Worm (Caenorhabditis elegans) whole organism, L4 larva: ENCODE data around the gene srx-134.

Experiments
- D1046.2 ChIP-seq: fragments of 200-800 bp; sonication (Bioruptor generic); IDR thresholded peaks from 2 replicates; pipeline ENCODE4 v1.3.6; 2022; ENCODE audit warnings: missing genetic modification characterization, missing compliant biosample characterization
- F10B5.3 ChIP-seq: sonication (generic microtip); optimal IDR thresholded peaks from 2 replicates; lab custom pipeline; 2016; ENCODE audit warnings: mild to moderate bottlenecking, missing genetic modification characterization, missing compliant biosample characterization
- F26F4.8 ChIP-seq: fragments of 200-800 bp; sonication (Bioruptor generic); conservative IDR thresholded peaks from 2 replicates; pipeline ENCODE4 v1.3.6; 2022; ENCODE audit warnings: missing genetic modification characterization, missing compliant biosample characterization
- F37D6.2 ChIP-seq: sonication (generic microtip); optimal IDR thresholded peaks from 2 replicates; lab custom pipeline; 2016; ENCODE audit warnings: mild to moderate bottlenecking, missing genetic modification characterization, missing compliant biosample characterization
- ZK337.2 ChIP-seq: fragments of 200-800 bp; sonication (Bioruptor generic); IDR thresholded peaks from 2 replicates; pipeline ENCODE4 v1.3.6; 2022; ENCODE audit warnings: missing genetic modification reagents, missing genetic modification characterization, missing compliant biosample characterization
- ZK546.5 ChIP-seq, 2 experiments: sonication (generic microtip); optimal IDR thresholded peaks; 2 replicates each; lab custom pipeline; 2017; ENCODE audit warnings: missing biosample characterization in 2 of 2, missing genetic modification characterization in 2 of 2
- aly-2 ChIP-seq: sonication (generic microtip); optimal IDR thresholded peaks from 2 replicates; lab custom pipeline; 2018; ENCODE audit warnings: missing biosample characterization, missing genetic modification characterization
- attf-4 ChIP-seq: sonication (generic microtip); optimal IDR thresholded peaks from 3 replicates; lab custom pipeline; 2017; ENCODE audit warnings: missing biosample characterization, missing genetic modification characterization
- ceh-28 ChIP-seq: fragments of 150-350 bp; optimal IDR thresholded peaks from 2 replicates; lab custom pipeline; 2014; ENCODE audit warnings: missing biosample characterization, missing genetic modification reagents, missing genetic modification characterization
- ceh-32 ChIP-seq: sonication (generic microtip); optimal IDR thresholded peaks from 2 replicates; lab custom pipeline; 2016; ENCODE audit warnings: mild to moderate bottlenecking, missing genetic modification characterization, missing compliant biosample characterization; ENCODE audit not compliant: poor library complexity
- ceh-44 ChIP-seq: fragments of 200-800 bp; sonication (Bioruptor generic); IDR thresholded peaks from 2 replicates; pipeline ENCODE4 v1.3.6; 2022; ENCODE audit warnings: missing genetic modification reagents, missing genetic modification characterization, missing compliant biosample characterization
- ceh-62 ChIP-seq: sonication (generic microtip); optimal IDR thresholded peaks from 2 replicates; lab custom pipeline; 2017; ENCODE audit warnings: missing biosample characterization, missing genetic modification characterization
- daf-12 ChIP-seq: fragments of 150-350 bp; optimal IDR thresholded peaks from 2 replicates; lab custom pipeline; 2014; ENCODE audit warnings: missing biosample characterization, missing genetic modification reagents, missing genetic modification characterization
- daf-8 ChIP-seq: fragments of 200-800 bp; sonication (Bioruptor generic); IDR thresholded peaks from 2 replicates; pipeline ENCODE4 v1.3.6; 2022; ENCODE audit warnings: missing genetic modification characterization, missing compliant biosample characterization
- dmd-9 ChIP-seq: fragments of 200-800 bp; sonication (Bioruptor generic); IDR thresholded peaks from 2 replicates; pipeline ENCODE4 v1.3.6; 2022; ENCODE audit warnings: missing genetic modification reagents, missing genetic modification characterization, missing compliant biosample characterization
- dpl-1 ChIP-seq: fragments of 150-350 bp; optimal IDR thresholded peaks from 2 replicates; lab custom pipeline; 2014; ENCODE audit warnings: missing biosample characterization, missing genetic modification reagents, missing genetic modification characterization
- duxl-1 ChIP-seq: sonication (generic microtip); optimal IDR thresholded peaks from 2 replicates; lab custom pipeline; 2016; ENCODE audit warnings: mild to moderate bottlenecking, missing genetic modification characterization, moderate library complexity, missing compliant biosample characterization; ENCODE audit not compliant: poor library complexity
- dve-1 ChIP-seq: sonication (generic microtip); optimal IDR thresholded peaks from 2 replicates; lab custom pipeline; 2017; ENCODE audit warnings: antibody characterized with exemption, mild to moderate bottlenecking, missing genetic modification characterization, missing compliant biosample characterization; ENCODE audit not compliant: insufficient read depth
- hlh-11 ChIP-seq: fragments of 200-800 bp; sonication (Bioruptor generic); optimal IDR thresholded peaks from 2 replicates; lab custom pipeline; 2018; ENCODE audit warnings: mild to moderate bottlenecking, missing genetic modification characterization, missing compliant biosample characterization
- lim-7 ChIP-seq: fragments of 200-800 bp; sonication (Bioruptor generic); IDR thresholded peaks from 2 replicates; pipeline ENCODE4 v1.3.6; 2022; ENCODE audit warnings: missing genetic modification characterization, missing compliant biosample characterization
- lin-29 ChIP-seq: fragments of 200-800 bp; sonication (Bioruptor generic); IDR thresholded peaks from 2 replicates; pipeline ENCODE4 v1.3.6; 2022; ENCODE audit warnings: missing genetic modification reagents, missing genetic modification characterization, missing compliant biosample characterization
- lin-38 ChIP-seq: fragments of 200-800 bp; sonication (Bioruptor generic); IDR thresholded peaks from 2 replicates; pipeline ENCODE4 v1.3.6; 2022; ENCODE audit warnings: missing genetic modification reagents, missing genetic modification characterization, missing compliant biosample characterization
- lin-39 ChIP-seq: fragments of 150-350 bp; optimal IDR thresholded peaks from 2 replicates; lab custom pipeline; 2014; ENCODE audit warnings: missing biosample characterization, missing genetic modification reagents, missing genetic modification characterization
- lsy-2 ChIP-seq, 2 experiments: fragments of 150-350 bp in 1 of 2; sonication (generic microtip) in 1 of 2; optimal IDR thresholded peaks; 2 replicates each; lab custom pipeline; 2014 to 2017; ENCODE audit warnings: missing biosample characterization in 2 of 2, missing genetic modification characterization in 2 of 2
- mdl-1 ChIP-seq, 2 experiments: fragments of 150-350 bp in 1 of 2; sonication (generic microtip) in 1 of 2; optimal IDR thresholded peaks; 2 replicates each; lab custom pipeline; 2014 to 2017; ENCODE audit warnings: missing biosample characterization in 2 of 2, missing genetic modification characterization in 2 of 2
- mes-2 ChIP-seq: sonication (generic microtip); optimal IDR thresholded peaks from 2 replicates; lab custom pipeline; 2016; ENCODE audit warnings: missing genotype, mild to moderate bottlenecking, missing genetic modification characterization, missing compliant biosample characterization; ENCODE audit not compliant: poor library complexity, severe bottlenecking
- mxl-2 ChIP-seq: fragments of 200-800 bp; sonication (Bioruptor generic); conservative IDR thresholded peaks from 2 replicates; pipeline ENCODE4 v1.3.6; 2022; ENCODE audit warnings: missing genetic modification reagents, missing genetic modification characterization, missing compliant biosample characterization
- mxl-3 ChIP-seq: fragments of 200-800 bp; sonication (Bioruptor generic); optimal IDR thresholded peaks from 2 replicates; lab custom pipeline; 2018; ENCODE audit warnings: mild to moderate bottlenecking, missing genetic modification characterization, missing compliant biosample characterization
- nhr-10 ChIP-seq: fragments of 150-350 bp; optimal IDR thresholded peaks from 2 replicates; lab custom pipeline; 2014; ENCODE audit warnings: missing biosample characterization, missing genetic modification characterization
- nhr-102 ChIP-seq: sonication (generic microtip); optimal IDR thresholded peaks from 2 replicates; lab custom pipeline; 2016; ENCODE audit warnings: mild to moderate bottlenecking, missing genetic modification characterization, moderate library complexity, missing compliant biosample characterization
- nhr-25 ChIP-seq: sonication (generic microtip); optimal IDR thresholded peaks from 2 replicates; lab custom pipeline; 2017; ENCODE audit warnings: missing genetic modification characterization, mild to moderate bottlenecking, missing compliant biosample characterization, antibody characterized with exemption, moderate library complexity, borderline replicate concordance; ENCODE audit not compliant: insufficient read depth
- nhr-42 ChIP-seq: fragments of 200-800 bp; sonication (Bioruptor generic); IDR thresholded peaks from 2 replicates; pipeline ENCODE4 v1.3.6; 2022; ENCODE audit warnings: missing genetic modification characterization, missing compliant biosample characterization
- nhr-77 ChIP-seq: fragments of 150-350 bp; optimal IDR thresholded peaks from 2 replicates; lab custom pipeline; 2014; ENCODE audit warnings: missing biosample characterization, missing genetic modification characterization
- pha-4 ChIP-seq, 2 experiments: fragments of 150-350 bp in 1 of 2; fragments of 200-800 bp in 1 of 2; sonication (Bioruptor generic) in 1 of 2; IDR thresholded peaks in 1 of 2; optimal IDR thresholded peaks in 1 of 2; 2 replicates each; pipeline versions ENCODE4 v1.3.6 to Lab custom; 2014 to 2022; ENCODE audit warnings: missing genetic modification characterization in 2 of 2, missing genetic modification reagents in 2 of 2, missing biosample characterization in 1 of 2, missing compliant biosample characterization in 1 of 2
- php-3 ChIP-seq: fragments of 200-800 bp; sonication (Bioruptor generic); IDR thresholded peaks from 2 replicates; pipeline ENCODE4 v1.3.6; 2022; ENCODE audit warnings: missing genetic modification reagents, missing genetic modification characterization, missing compliant biosample characterization
- rbr-2 ChIP-seq: sonication (generic microtip); optimal IDR thresholded peaks from 2 replicates; lab custom pipeline; 2016; ENCODE audit warnings: missing genotype, missing genetic modification characterization, missing compliant biosample characterization
- saeg-2 ChIP-seq: fragments of 200-800 bp; sonication (Bioruptor generic); IDR thresholded peaks from 2 replicates; pipeline ENCODE4 v1.3.6; 2022; ENCODE audit warnings: missing genetic modification reagents, missing genetic modification characterization, missing compliant biosample characterization
- sdz-12 ChIP-seq: fragments of 200-800 bp; sonication (Bioruptor generic); optimal IDR thresholded peaks from 2 replicates; lab custom pipeline; 2018; ENCODE audit warnings: mild to moderate bottlenecking, missing genetic modification characterization, missing compliant biosample characterization
- snpc-1.2 ChIP-seq: fragments of 200-800 bp; sonication (Bioruptor generic); IDR thresholded peaks from 2 replicates; pipeline ENCODE4 v1.3.6; 2022; ENCODE audit warnings: missing genetic modification reagents, missing genetic modification characterization, missing compliant biosample characterization
- snpc-4 ChIP-seq: fragments of 150-350 bp; optimal IDR thresholded peaks from 2 replicates; lab custom pipeline; 2014; ENCODE audit warnings: missing biosample characterization, missing genetic modification characterization
- spr-3 ChIP-seq: fragments of 200-800 bp; sonication (Bioruptor generic); optimal IDR thresholded peaks from 2 replicates; lab custom pipeline; 2018; ENCODE audit warnings: mild to moderate bottlenecking, missing genetic modification characterization, missing compliant biosample characterization
- tag-97 ChIP-seq: fragments of 200-800 bp; sonication (Bioruptor generic); IDR thresholded peaks from 2 replicates; pipeline ENCODE4 v1.3.6; 2022; ENCODE audit warnings: missing genetic modification characterization, missing compliant biosample characterization
- tra-1 ChIP-seq: fragments of 200-800 bp; sonication (Bioruptor generic); IDR thresholded peaks from 2 replicates; pipeline ENCODE4 v1.3.6; 2022; ENCODE audit warnings: missing genetic modification reagents, missing genetic modification characterization, missing compliant biosample characterization
- unc-39 ChIP-seq: sonication (generic microtip); optimal IDR thresholded peaks from 2 replicates; lab custom pipeline; 2017; ENCODE audit warnings: missing biosample characterization, missing genetic modification characterization
- unc-62 ChIP-seq, 3 experiments: fragments of 150-350 bp in 1 of 3; sonication (generic microtip); optimal IDR thresholded peaks in 2 of 3; peaks in 1 of 3; 1 replicate in 1 of 3; 2 replicates in 2 of 3; lab custom pipeline; 2014 to 2017; ENCODE audit warnings: missing biosample characterization in 3 of 3, missing genetic modification characterization in 3 of 3, missing genetic modification reagents in 3 of 3, missing genotype in 1 of 3
- zfp-2 ChIP-seq: sonication (generic microtip); optimal IDR thresholded peaks from 2 replicates; lab custom pipeline; 2016; ENCODE audit warnings: mild to moderate bottlenecking, missing genetic modification characterization, missing compliant biosample characterization
- zfp-3 ChIP-seq: fragments of 200-800 bp; sonication (Bioruptor generic); conservative IDR thresholded peaks from 2 replicates; pipeline ENCODE4 v1.3.6; 2022; ENCODE audit warnings: missing genetic modification reagents, missing genetic modification characterization, missing compliant biosample characterization
- zip-11 ChIP-seq: fragments of 200-800 bp; sonication (Bioruptor generic); IDR thresholded peaks from 2 replicates; pipeline ENCODE4 v1.3.6; 2022; ENCODE audit warnings: missing genetic modification characterization, missing compliant biosample characterization
- ztf-11 ChIP-seq: fragments of 150-350 bp; optimal IDR thresholded peaks from 2 replicates; lab custom pipeline; 2014; ENCODE audit warnings: missing biosample characterization, missing genetic modification characterization
- ztf-7 ChIP-seq: fragments of 150-350 bp; optimal IDR thresholded peaks from 2 replicates; lab custom pipeline; 2014; ENCODE audit warnings: missing biosample characterization, missing genetic modification characterization

Gene srx-134

ce11 chrV:13808462-13808867 lies 47.8 kb downstream of the srx-134 start (continued):
- TF ChIP-seq unc-39 (tag; lab: Kevin White, UChicago) (no peak), nhr-77 (tag; lab: Kevin White, UChicago) (peak; percentile 21), lim-7 (GFP tag; lab: Robert Waterston, UW) (no peak; the same call in 1 of the 2 replicates), ZK337.2 (GFP tag; lab: Robert Waterston, UW) (no peak), tag-97 (no peak), php-3 (GFP tag; lab: Robert Waterston, UW) (no peak), dmd-9 (GFP tag; lab: Robert Waterston, UW) (no peak), zfp-2 (tag; lab: Kevin White, UChicago) (no peak), ceh-44 (GFP tag; lab: Robert Waterston, UW) (no peak), duxl-1 (tag; lab: Kevin White, UChicago) (no peak), daf-12 (tag; lab: Kevin White, UChicago) (no peak), mxl-3 (GFP tag; lab: Kevin White, UChicago) (peak; percentile 74), nhr-102 (no peak), sdz-12 (GFP tag; lab: Kevin White, UChicago) (no peak), lsy-2 (tag; optimal IDR thresholded peaks at IDR 0.05; lab: Kevin White, UChicago) (peak; percentile 46 to 49), F37D6.2 (tag; lab: Kevin White, UChicago) (peak; percentile 25), nhr-10 (tag; lab: Kevin White, UChicago) (no peak), dpl-1 (GFP tag; lab: Kevin White, UChicago) (peak; percentile 19), nhr-25 (tag; lab: Kevin White, UChicago) (peak; percentile 28), ceh-62 (tag; lab: Kevin White, UChicago) (no peak), ztf-7 (tag; lab: Kevin White, UChicago) (no peak), saeg-2 (GFP tag; lab: Robert Waterston, UW) (no peak), spr-3 (GFP tag; lab: Kevin White, UChicago) (no peak), lin-29 (GFP tag; lab: Robert Waterston, UW) (no peak), lin-39 (tag; lab: Kevin White, UChicago) (no peak), hlh-11 (tag; lab: Kevin White, UChicago) (peak; percentile 83), unc-62 (GFP tag; optimal IDR thresholded peaks at IDR 0.05 in 1 of 2; lab: Kevin White, UChicago) (peak in 1 of 2 experiments; percentile 94), unc-62 (tag; optimal IDR thresholded peaks at IDR 0.05; lab: Kevin White, UChicago) (no peak), pha-4 (GFP tag; IDR thresholded peaks at IDR 0.05; lab: Robert Waterston, UW) (no peak), pha-4 (tag; optimal IDR thresholded peaks at IDR 0.05; lab: Kevin White, UChicago) (peak; percentile 28), nhr-42 (GFP tag; lab: Robert Waterston, UW) (no peak), mdl-1 (tag; optimal IDR thresholded peaks at IDR 0.05; lab: Kevin White, UChicago) (peak in 1 of 2 experiments; percentile 78), ceh-32 (tag; lab: Kevin White, UChicago) (no peak), aly-2 (tag; lab: Kevin White, UChicago) (no peak), mes-2 (tag; lab: Kevin White, UChicago) (peak; percentile 75), zfp-3 (GFP tag; lab: Robert Waterston, UW) (no peak), dve-1 (tag; lab: Kevin White, UChicago) (no peak), daf-8 (GFP tag; lab: Robert Waterston, UW) (no peak), ztf-11 (tag; lab: Kevin White, UChicago) (no peak), zip-11 (GFP tag; lab: Robert Waterston, UW) (no peak), D1046.2 (GFP tag; lab: Robert Waterston, UW) (no peak), snpc-1.2 (GFP tag; lab: Robert Waterston, UW) (no peak), tra-1 (GFP tag; lab: Robert Waterston, UW) (no peak), lin-38 (GFP tag; lab: Robert Waterston, UW) (no peak), attf-4 (no peak), ceh-28 (tag; lab: Kevin White, UChicago) (peak; percentile 16), rbr-2 (tag; lab: Kevin White, UChicago) (peak; percentile 73), ZK546.5 (tag; optimal IDR thresholded peaks at IDR 0.05; lab: Kevin White, UChicago) (no peak), snpc-4 (tag; lab: Kevin White, UChicago) (no peak), F26F4.8 (no peak), mxl-2 (GFP tag; lab: Robert Waterston, UW) (no peak), F10B5.3 (tag; lab: Kevin White, UChicago) (no peak)
